Worm (Caenorhabditis elegans) whole organism, young adult: ENCODE results near the gene dct-17.

Source experiments
- B0035.1 ChIP-seq: sonication (generic microtip); optimal IDR thresholded peaks from 2 replicates; lab custom pipeline; 2016; ENCODE audit warnings: missing genetic modification characterization, mild to moderate bottlenecking, missing compliant biosample characterization, missing genotype, missing genetic modification reagents
- B0261.1 ChIP-seq: sonication (generic microtip); optimal IDR thresholded peaks from 2 replicates; lab custom pipeline; 2016; ENCODE audit warnings: mild to moderate bottlenecking, missing genetic modification characterization, moderate library complexity, missing compliant biosample characterization
- B0336.3 ChIP-seq: fragments of 200-800 bp; sonication (Bioruptor generic); IDR thresholded peaks from 2 replicates; pipeline ENCODE4 v1.3.6; 2022; ENCODE audit warnings: missing genetic modification characterization, missing compliant biosample characterization
- C06A6.2 ChIP-seq: fragments of 200-800 bp; sonication (Bioruptor generic); conservative IDR thresholded peaks from 2 replicates; pipeline ENCODE4 v1.3.6; 2022; ENCODE audit warnings: missing genetic modification characterization, missing compliant biosample characterization
- F10E7.11 ChIP-seq: sonication (generic microtip); optimal IDR thresholded peaks from 2 replicates; lab custom pipeline; 2017; ENCODE audit warnings: mild to moderate bottlenecking, missing genetic modification characterization, moderate library complexity, missing compliant biosample characterization
- F37B4.10 ChIP-seq: fragments of 200-800 bp; sonication (Bioruptor generic); IDR thresholded peaks from 2 replicates; pipeline ENCODE4 v1.3.6; 2022; ENCODE audit warnings: missing genetic modification characterization, missing compliant biosample characterization
- F55B11.4 ChIP-seq: sonication (generic microtip); optimal IDR thresholded peaks from 2 replicates; lab custom pipeline; 2016; ENCODE audit warnings: missing compliant biosample characterization, missing genetic modification characterization, borderline replicate concordance; ENCODE audit not compliant: insufficient read depth
- F57C9.4 ChIP-seq: sonication (generic microtip); optimal IDR thresholded peaks from 2 replicates; lab custom pipeline; 2017; ENCODE audit warnings: mild to moderate bottlenecking, missing genetic modification characterization, missing compliant biosample characterization
- Y79H2A.3 ChIP-seq: fragments of 200-800 bp; sonication (Bioruptor generic); conservative IDR thresholded peaks from 2 replicates; pipeline ENCODE4 v1.3.6; 2022; ENCODE audit warnings: missing genetic modification reagents, missing genetic modification characterization, missing compliant biosample characterization
- Y95B8A.8 ChIP-seq: fragments of 200-800 bp; sonication (Bioruptor generic); IDR thresholded peaks from 2 replicates; pipeline ENCODE4 v1.3.6; 2022; ENCODE audit warnings: missing genetic modification reagents, missing genetic modification characterization, missing compliant biosample characterization
- ZK185.1 ChIP-seq: sonication (generic microtip); optimal IDR thresholded peaks from 2 replicates; lab custom pipeline; 2016; ENCODE audit warnings: mild to moderate bottlenecking, missing genetic modification characterization, missing compliant biosample characterization; ENCODE audit not compliant: poor library complexity, severe bottlenecking
- akir-1 ChIP-seq: fragments of 200-800 bp; sonication (Bioruptor generic); optimal IDR thresholded peaks from 2 replicates; lab custom pipeline; 2018; ENCODE audit warnings: mild to moderate bottlenecking, missing genetic modification characterization, moderate library complexity, missing compliant biosample characterization
- athp-1 ChIP-seq: sonication (generic microtip); optimal IDR thresholded peaks from 2 replicates; lab custom pipeline; 2017; ENCODE audit warnings: mild to moderate bottlenecking, missing genetic modification characterization, missing compliant biosample characterization
- bed-1 ChIP-seq: fragments of 200-800 bp; sonication (Bioruptor generic); IDR thresholded peaks from 2 replicates; pipeline ENCODE4 v1.3.6; 2022; ENCODE audit warnings: missing genetic modification reagents, missing genetic modification characterization, missing compliant biosample characterization
- cebp-1 ChIP-seq, 2 experiments: fragments of 200-800 bp in 1 of 2; sonication (Bioruptor generic) in 1 of 2; sonication (generic microtip) in 1 of 2; IDR thresholded peaks in 1 of 2; optimal IDR thresholded peaks in 1 of 2; 2 replicates each; pipeline versions ENCODE4 v1.3.6 to Lab custom; 2017 to 2022; ENCODE audit warnings: missing compliant biosample characterization in 2 of 2, missing genetic modification characterization in 2 of 2, mild to moderate bottlenecking in 1 of 2, missing genetic modification reagents in 1 of 2, moderate library complexity in 1 of 2
- cebp-2 ChIP-seq: fragments of 200-800 bp; sonication (Bioruptor generic); IDR thresholded peaks from 2 replicates; pipeline ENCODE4 v1.3.6; 2022; ENCODE audit warnings: missing genetic modification characterization, missing compliant biosample characterization
- ceh-100 ChIP-seq: fragments of 200-800 bp; sonication (Bioruptor generic); IDR thresholded peaks from 2 replicates; pipeline ENCODE4 v1.3.6; 2022; ENCODE audit warnings: missing genetic modification reagents, missing genetic modification characterization, missing compliant biosample characterization
- ceh-91 ChIP-seq: fragments of 200-800 bp; sonication (Bioruptor generic); IDR thresholded peaks from 2 replicates; pipeline ENCODE4 v1.3.6; 2022; ENCODE audit warnings: missing genetic modification reagents, missing genetic modification characterization, missing compliant biosample characterization
- dox-1 ChIP-seq: fragments of 200-800 bp; sonication (Bioruptor generic); IDR thresholded peaks from 2 replicates; pipeline ENCODE4 v1.3.6; 2022; ENCODE audit warnings: missing genetic modification reagents, missing genetic modification characterization, missing compliant biosample characterization
- dpff-1 ChIP-seq: sonication (generic microtip); optimal IDR thresholded peaks from 2 replicates; lab custom pipeline; 2017; ENCODE audit warnings: mild to moderate bottlenecking, missing genetic modification characterization, missing compliant biosample characterization
- egl-18 ChIP-seq: fragments of 200-800 bp; sonication (Bioruptor generic); IDR thresholded peaks from 2 replicates; pipeline ENCODE4 v1.3.6; 2022; ENCODE audit warnings: missing genetic modification reagents, missing genetic modification characterization, missing compliant biosample characterization
- egrh-3 ChIP-seq: fragments of 200-800 bp; sonication (Bioruptor generic); IDR thresholded peaks from 2 replicates; pipeline ENCODE4 v1.3.6; 2022; ENCODE audit warnings: missing genetic modification reagents, missing genetic modification characterization, missing compliant biosample characterization
- ekl-4 ChIP-seq: fragments of 200-800 bp; sonication (Bioruptor generic); IDR thresholded peaks from 2 replicates; pipeline ENCODE4 v1.3.6; 2022; ENCODE audit warnings: missing genetic modification reagents, missing genetic modification characterization, missing compliant biosample characterization
- ets-4 ChIP-seq: fragments of 200-800 bp; sonication (Bioruptor generic); optimal IDR thresholded peaks from 2 replicates; lab custom pipeline; 2018; ENCODE audit warnings: mild to moderate bottlenecking, missing genetic modification characterization, missing compliant biosample characterization
- hlh-26 ChIP-seq: fragments of 200-800 bp; sonication (Bioruptor generic); conservative IDR thresholded peaks from 2 replicates; pipeline ENCODE4 v1.3.6; 2022; ENCODE audit warnings: missing genetic modification reagents, missing genetic modification characterization, missing compliant biosample characterization
- hrde-1 ChIP-seq: sonication (generic microtip); optimal IDR thresholded peaks from 2 replicates; lab custom pipeline; 2016; ENCODE audit warnings: missing genetic modification characterization, mild to moderate bottlenecking, missing compliant biosample characterization, moderate library complexity, missing genotype, missing genetic modification reagents, borderline replicate concordance
- hsf-1 ChIP-seq: fragments of 200-800 bp; sonication (Bioruptor generic); IDR thresholded peaks from 2 replicates; pipeline ENCODE4 v1.3.6; 2022; ENCODE audit warnings: missing genetic modification reagents, missing genetic modification characterization, missing compliant biosample characterization
- let-526 ChIP-seq: fragments of 200-800 bp; sonication (Bioruptor generic); IDR thresholded peaks from 2 replicates; pipeline ENCODE4 v1.3.6; 2022; ENCODE audit warnings: missing genetic modification reagents, missing genetic modification characterization, missing compliant biosample characterization
- let-607 ChIP-seq, 2 experiments: fragments of 200-800 bp in 1 of 2; sonication (Bioruptor generic) in 1 of 2; sonication (generic microtip) in 1 of 2; optimal IDR thresholded peaks; 2 replicates each; lab custom pipeline; 2016 to 2018; ENCODE audit warnings: mild to moderate bottlenecking in 2 of 2, missing compliant biosample characterization in 2 of 2, missing genetic modification characterization in 2 of 2, moderate library complexity in 2 of 2, missing genotype in 1 of 2
- lsl-1 ChIP-seq: fragments of 200-800 bp; sonication (Bioruptor generic); optimal IDR thresholded peaks from 2 replicates; lab custom pipeline; 2018; ENCODE audit warnings: mild to moderate bottlenecking, missing genetic modification characterization, moderate library complexity, missing compliant biosample characterization
- madf-3 ChIP-seq: fragments of 200-800 bp; sonication (Bioruptor generic); IDR thresholded peaks from 2 replicates; pipeline ENCODE4 v1.3.6; 2022; ENCODE audit warnings: missing genetic modification reagents, missing genetic modification characterization, missing compliant biosample characterization
- mel-28 ChIP-seq: sonication (generic microtip); optimal IDR thresholded peaks from 2 replicates; lab custom pipeline; 2016; ENCODE audit warnings: borderline replicate concordance, mild to moderate bottlenecking, missing genetic modification characterization, missing compliant biosample characterization
- mes-4 ChIP-seq: sonication (generic microtip); optimal IDR thresholded peaks from 2 replicates; lab custom pipeline; 2016; ENCODE audit warnings: missing genotype, missing genetic modification characterization, missing compliant biosample characterization
- nfya-2 ChIP-seq: fragments of 200-800 bp; sonication (Bioruptor generic); IDR thresholded peaks from 2 replicates; pipeline ENCODE4 v1.3.6; 2022; ENCODE audit warnings: missing genetic modification reagents, missing genetic modification characterization, missing compliant biosample characterization
- nhr-90 ChIP-seq: sonication (generic microtip); optimal IDR thresholded peaks from 2 replicates; lab custom pipeline; 2016; ENCODE audit warnings: missing genotype, mild to moderate bottlenecking, missing genetic modification characterization, missing compliant biosample characterization
- pbrm-1 ChIP-seq: fragments of 200-800 bp; sonication (Bioruptor generic); IDR thresholded peaks from 2 replicates; pipeline ENCODE4 v1.3.6; 2022; ENCODE audit warnings: missing genetic modification reagents, missing genetic modification characterization, missing compliant biosample characterization
- rcor-1 ChIP-seq: fragments of 200-800 bp; sonication (Bioruptor generic); IDR thresholded peaks from 2 replicates; pipeline ENCODE4 v1.3.6; 2022; ENCODE audit warnings: missing genetic modification reagents, missing genetic modification characterization, missing compliant biosample characterization
- rpc-1 ChIP-seq, 2 experiments: fragments of 150-350 bp in 1 of 2; sonication (generic microtip) in 1 of 2; optimal IDR thresholded peaks; 2 replicates each; lab custom pipeline; 2014 to 2018; ENCODE audit warnings: missing biosample characterization in 1 of 2, missing genetic modification characterization in 1 of 2, missing genetic modification reagents in 1 of 2, missing genotype in 1 of 2
- snpc-3.4 ChIP-seq: sonication (generic microtip); optimal IDR thresholded peaks from 2 replicates; lab custom pipeline; 2017; ENCODE audit warnings: missing genetic modification characterization, mild to moderate bottlenecking, missing compliant biosample characterization, antibody characterized with exemption, moderate library complexity, missing genotype, missing genetic modification reagents
- somi-1 ChIP-seq: fragments of 200-800 bp; sonication (Bioruptor generic); optimal IDR thresholded peaks from 2 replicates; lab custom pipeline; 2018; ENCODE audit warnings: mild to moderate bottlenecking, missing genetic modification characterization, missing compliant biosample characterization
- tbp1 ChIP-seq: fragments of 200-800 bp; sonication (Bioruptor generic); optimal IDR thresholded peaks from 2 replicates; lab custom pipeline; 2018; ENCODE audit warnings: mild to moderate bottlenecking, missing genetic modification characterization, missing compliant biosample characterization
- tbx-9 ChIP-seq: sonication (generic microtip); optimal IDR thresholded peaks from 2 replicates; lab custom pipeline; 2016; ENCODE audit warnings: borderline replicate concordance, missing genetic modification characterization, inconsistent platforms, missing compliant biosample characterization
- tlf-1 ChIP-seq: fragments of 200-800 bp; sonication (Bioruptor generic); optimal IDR thresholded peaks from 2 replicates; lab custom pipeline; 2018; ENCODE audit warnings: mild to moderate bottlenecking, missing genetic modification characterization, missing compliant biosample characterization
- unc-130 ChIP-seq: sonication (generic microtip); optimal IDR thresholded peaks from 2 replicates; lab custom pipeline; 2016; ENCODE audit warnings: missing genetic modification reagents, missing genetic modification characterization, missing compliant biosample characterization
- zfh-2 ChIP-seq: fragments of 200-800 bp; sonication (Bioruptor generic); conservative IDR thresholded peaks from 2 replicates; pipeline ENCODE4 v1.3.6; 2022; ENCODE audit warnings: missing genetic modification reagents, missing genetic modification characterization, missing compliant biosample characterization
- ztf-22 ChIP-seq: fragments of 200-800 bp; sonication (Bioruptor generic); optimal IDR thresholded peaks from 2 replicates; lab custom pipeline; 2018; ENCODE audit warnings: mild to moderate bottlenecking, missing genetic modification characterization, moderate library complexity, missing compliant biosample characterization
- ztf-25 ChIP-seq: fragments of 200-800 bp; sonication (Bioruptor generic); IDR thresholded peaks from 2 replicates; pipeline ENCODE4 v1.3.6; 2022; ENCODE audit warnings: missing genetic modification reagents, missing genetic modification characterization, missing compliant biosample characterization

dct-17 gene

ce11 chrV:13715223-13715686 lies 15.3 kb downstream of the dct-17 start, which contains the start of gene zipt-9 (continued):
- TF ChIP-seq zfh-2 (GFP tag; lab: Robert Waterston, UW) = no peak
- no peak for TF ChIP-seq ekl-4 (GFP tag; lab: Robert Waterston, UW)
- TF ChIP-seq tbp1 (GFP tag; lab: Kevin White, UChicago) = peak; percentile 36
- TF ChIP-seq lsl-1 (GFP tag; lab: Kevin White, UChicago) = peak; percentile 57
- no peak for TF ChIP-seq egl-18
- TF ChIP-seq ets-4 (GFP tag; lab: Kevin White, UChicago) = no peak
- peak; percentile 84 for TF ChIP-seq ZK185.1
- TF ChIP-seq rpc-1 (optimal IDR thresholded peaks at IDR 0.05; lab: Kevin White, UChicago) = no peak
- no peak for TF ChIP-seq rpc-1 (tag; optimal IDR thresholded peaks at IDR 0.05; lab: Kevin White, UChicago)
- 0 out of 2 replicates have a peak, but pooled peaks have one; percentile 51 for TF ChIP-seq ztf-25
- no peak for TF ChIP-seq let-526 (GFP tag; lab: Robert Waterston, UW)
- TF ChIP-seq ceh-91 = peak; percentile 54
- no peak for TF ChIP-seq C06A6.2 (GFP tag; lab: Robert Waterston, UW)
- TF ChIP-seq ztf-22 (GFP tag; lab: Kevin White, UChicago) = no peak
- TF ChIP-seq akir-1 = peak; percentile 35
- no peak for TF ChIP-seq dpff-1 (tag; lab: Kevin White, UChicago)
- TF ChIP-seq Y79H2A.3 = no peak
- TF ChIP-seq let-607 (tag; optimal IDR thresholded peaks at IDR 0.05; lab: Kevin White, UChicago) = peak in 1 of 2 experiments; percentile 44
- TF ChIP-seq bed-1 (GFP tag; lab: Robert Waterston, UW) = no peak
- TF ChIP-seq snpc-3.4 (tag; lab: Kevin White, UChicago) = no peak
- peak; percentile 24 for TF ChIP-seq somi-1
- no peak for TF ChIP-seq tlf-1 (GFP tag; lab: Kevin White, UChicago)
- 0 out of 2 replicates have a peak, but pooled peaks have one; percentile 16 for TF ChIP-seq rcor-1 (GFP tag; lab: Robert Waterston, UW)
- peak; percentile 60; the same call in 1 of the 2 replicates for TF ChIP-seq pbrm-1 (GFP tag; lab: Robert Waterston, UW)
- TF ChIP-seq athp-1 (tag; lab: Kevin White, UChicago) = no peak
- no peak for TF ChIP-seq nhr-90 (tag; lab: Kevin White, UChicago)
- TF ChIP-seq madf-3 (GFP tag; lab: Robert Waterston, UW) = no peak
- no peak for TF ChIP-seq cebp-1 (GFP tag; IDR thresholded peaks at IDR 0.05; lab: Robert Waterston, UW)
- no peak for TF ChIP-seq cebp-1 (tag; optimal IDR thresholded peaks at IDR 0.05; lab: Kevin White, UChicago)
- no peak for TF ChIP-seq nfya-2 (GFP tag; lab: Robert Waterston, UW)
- TF ChIP-seq F55B11.4 (tag; lab: Kevin White, UChicago) = no peak
- TF ChIP-seq B0261.1 (tag; lab: Kevin White, UChicago) = no peak
- no peak for TF ChIP-seq hrde-1
- TF ChIP-seq cebp-2 (GFP tag; lab: Robert Waterston, UW) = no peak
- peak; percentile 98 for TF ChIP-seq ceh-100 (GFP tag; lab: Robert Waterston, UW)
- no peak for TF ChIP-seq hsf-1 (GFP tag; lab: Robert Waterston, UW)
- TF ChIP-seq egrh-3 = no peak
- TF ChIP-seq F37B4.10 (GFP tag; lab: Robert Waterston, UW) = no peak
- TF ChIP-seq mel-28 (tag; lab: Kevin White, UChicago) = no peak
- TF ChIP-seq Y95B8A.8 = no peak
- peak; percentile 80 for TF ChIP-seq dox-1
- TF ChIP-seq F10E7.11 (tag; lab: Kevin White, UChicago) = no peak
- TF ChIP-seq B0336.3 (GFP tag; lab: Robert Waterston, UW) = no peak
- peak; percentile 15 for TF ChIP-seq unc-130
- TF ChIP-seq B0035.1 (tag; lab: Kevin White, UChicago) = no peak
- TF ChIP-seq mes-4 = no peak
- no peak for TF ChIP-seq F57C9.4
- TF ChIP-seq tbx-9 (tag; lab: Kevin White, UChicago) = no peak
- TF ChIP-seq hlh-26 (GFP tag; lab: Robert Waterston, UW) = no peak
